Fruit fly (Drosophila melanogaster): ENCODE measurements around the gene pbl.

DNA sequence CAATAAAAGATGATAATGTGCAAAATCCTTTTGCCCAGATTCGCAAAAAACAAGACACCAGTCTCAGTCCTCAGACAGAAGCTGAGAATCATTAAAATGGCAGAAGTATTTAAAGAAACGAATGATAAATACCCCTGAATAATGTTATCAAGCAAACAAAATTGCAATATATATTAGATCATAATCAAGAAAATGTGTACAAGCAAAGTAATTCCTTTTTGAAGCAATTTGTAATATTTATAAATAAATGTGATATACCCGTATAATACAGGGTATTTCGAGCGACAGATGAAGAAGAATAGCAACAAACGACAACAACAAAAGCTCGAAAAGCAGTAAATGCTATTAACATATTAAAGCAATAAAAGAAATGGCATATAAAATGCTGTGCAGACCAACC is 46.3 kb upstream of the pbl start:
- TF ChIP-seq CG8478 (optimal IDR thresholded peaks at IDR 0.05) (no peak), CTCF (optimal IDR thresholded peaks at IDR 0.05) (no peak)

All from S2 (cell line).